Worm (Caenorhabditis elegans) whole organism, L3 larva: Measurements from ENCODE around the gene F25D1.8.

ENCODE experiments used
- ceh-9 ChIP-seq: sonication (generic microtip); optimal IDR thresholded peaks from 2 replicates; lab custom pipeline; 2018; ENCODE audit warnings: missing biosample characterization, missing genetic modification characterization
- fkh-10 ChIP-seq: sonication (generic microtip); optimal IDR thresholded peaks from 2 replicates; lab custom pipeline; 2017; ENCODE audit warnings: missing biosample characterization, missing genetic modification reagents, missing genetic modification characterization
- lin-15B ChIP-seq: fragments of 150-350 bp; optimal IDR thresholded peaks from 2 replicates; lab custom pipeline; 2014; ENCODE audit warnings: missing biosample characterization, missing genetic modification characterization
- mdl-1 ChIP-seq: fragments of 150-350 bp; optimal IDR thresholded peaks from 2 replicates; lab custom pipeline; 2014; ENCODE audit warnings: missing biosample characterization, missing genetic modification characterization
- nhr-11 ChIP-seq: fragments of 150-350 bp; optimal IDR thresholded peaks from 2 replicates; lab custom pipeline; 2014; ENCODE audit warnings: missing biosample characterization, missing genetic modification characterization
- nhr-12 ChIP-seq: fragments of 150-350 bp; optimal IDR thresholded peaks from 2 replicates; lab custom pipeline; 2014; ENCODE audit warnings: missing biosample characterization, missing genetic modification characterization
- nhr-237 ChIP-seq: fragments of 150-350 bp; optimal IDR thresholded peaks from 2 replicates; lab custom pipeline; 2014; ENCODE audit warnings: missing biosample characterization, missing genetic modification characterization
- nhr-76 ChIP-seq: fragments of 150-350 bp; sonication (generic microtip); optimal IDR thresholded peaks from 5 replicates; lab custom pipeline; 2014; ENCODE audit warnings: missing biosample characterization, missing genetic modification characterization

- no peak for TF ChIP-seq ceh-9 (tag; lab: Kevin White, UChicago)
- no peak for TF ChIP-seq fkh-10
- no peak for TF ChIP-seq nhr-76 (tag; lab: Kevin White, UChicago)
- no peak for TF ChIP-seq nhr-237 (tag; lab: Kevin White, UChicago)
- no peak for TF ChIP-seq nhr-12
- TF ChIP-seq nhr-11 (tag; lab: Kevin White, UChicago): no peak
- TF ChIP-seq mdl-1 (tag; lab: Kevin White, UChicago): no peak
- no peak for TF ChIP-seq lin-15B
Measured at ce11 chrV:10546749-10547148, 7.5 kb downstream of the F25D1.8 start, which contains the start of gene F25D1.5.
